Worm (Caenorhabditis elegans): ENCODE results near the gene fbxl-3.

Gene fbxl-3

ce11 chrII:5358137-5358745 is 40.5 kb downstream of the fbxl-3 start, which contains the start of the genes F09E5.11 and bmy-1:
TSS of gene F09E5.11 (minus strand) at chrII:5358187.
TSS of gene bmy-1 (plus strand) at chrII:5358695.
- no peak for TF ChIP-seq fkh-3 (tag; optimal IDR thresholded peaks at IDR 0.05)
- TF ChIP-seq zim-3 (tag; optimal IDR thresholded peaks at IDR 0.05) = no peak
- TF ChIP-seq lag-1 (GFP tag; IDR thresholded peaks at IDR 0.05) = no peak
- TF ChIP-seq mxl-1 (tag; optimal IDR thresholded peaks at IDR 0.05) = peak; percentile 23
- TF ChIP-seq attf-6 (GFP tag; IDR thresholded peaks at IDR 0.05) = no peak
- peak; percentile 84 for TF ChIP-seq mcd-1 (GFP tag; IDR thresholded peaks at IDR 0.05)
- peak; percentile 29 for TF ChIP-seq snpc-4 (GFP tag; optimal IDR thresholded peaks at IDR 0.05)
- TF ChIP-seq snpc-4 (tag; optimal IDR thresholded peaks at IDR 0.05) = peak in 3 of 4 experiments; percentile 44 to 66 (median 63)
- TF ChIP-seq Y53F4B.3 (GFP tag; IDR thresholded peaks at IDR 0.05) = no peak
- peak; percentile 64 for TF ChIP-seq tbp1 (GFP tag; optimal IDR thresholded peaks at IDR 0.05)
- peak; percentile 73 for TF ChIP-seq B0336.3 (GFP tag; IDR thresholded peaks at IDR 0.05)
- TF ChIP-seq akir-1 (GFP tag; optimal IDR thresholded peaks at IDR 0.05) = peak; percentile 73
- no peak for TF ChIP-seq repo-1 (tag; optimal IDR thresholded peaks at IDR 0.05)
- TF ChIP-seq K12H6.12 (tag; optimal IDR thresholded peaks at IDR 0.05) = peak; percentile 80
- no peak for TF ChIP-seq T07F8.4 (tag; optimal IDR thresholded peaks at IDR 0.05)
- peak; percentile 80 for TF ChIP-seq nfyb-1 (GFP tag; IDR thresholded peaks at IDR 0.05)
- TF ChIP-seq F23B12.7 (tag; optimal IDR thresholded peaks at IDR 0.05; ENCODE audit: insufficient read depth) = peak; percentile 29
- TF ChIP-seq lin-26 (GFP tag; IDR thresholded peaks at IDR 0.05) = 0 out of 2 replicates have a peak, but pooled peaks have one; percentile 34
- no peak for TF ChIP-seq F37B4.10 (GFP tag; IDR thresholded peaks at IDR 0.05)
- TF ChIP-seq F33H1.4 (GFP tag; IDR thresholded peaks at IDR 0.05) = peak; percentile 64
- peak; percentile 73 for TF ChIP-seq athp-1 (tag; optimal IDR thresholded peaks at IDR 0.05)
- TF ChIP-seq egrh-3 (GFP tag; IDR thresholded peaks at IDR 0.05) = peak; percentile 72
- peak; percentile 61 for TF ChIP-seq madf-10 (tag; optimal IDR thresholded peaks at IDR 0.05)
- TF ChIP-seq ztf-18 (tag; optimal IDR thresholded peaks at IDR 0.05) = peak; percentile 69
- TF ChIP-seq ccch-3 (GFP tag; optimal IDR thresholded peaks at IDR 0.05) = peak; percentile 74
- no peak for TF ChIP-seq nhr-179 (tag; optimal IDR thresholded peaks at IDR 0.05)
- TF ChIP-seq Y95B8A.8 (GFP tag; IDR thresholded peaks at IDR 0.05) = 0 out of 2 replicates have a peak, but pooled peaks have one; percentile 48
- TF ChIP-seq Y56A3A.18 (GFP tag; IDR thresholded peaks at IDR 0.05) = no peak
- TF ChIP-seq F22D6.2 (tag; optimal IDR thresholded peaks at IDR 0.05) = no peak
- TF ChIP-seq F57A8.1 (GFP tag; optimal IDR thresholded peaks at IDR 0.05) = no peak
- no peak for TF ChIP-seq him-1 (tag; optimal IDR thresholded peaks at IDR 0.05)
- no peak for TF ChIP-seq ztf-3 (GFP tag; optimal IDR thresholded peaks at IDR 0.05)
- peak; percentile 57 for TF ChIP-seq chd-7 (tag; optimal IDR thresholded peaks at IDR 0.05)
- TF ChIP-seq D2030.7 (GFP tag; IDR thresholded peaks at IDR 0.05) = peak; percentile 79
- TF ChIP-seq nhr-90 (tag; optimal IDR thresholded peaks at IDR 0.05) = no peak
- peak; percentile 28 for TF ChIP-seq rpc-1 (optimal IDR thresholded peaks at IDR 0.05)
- TF ChIP-seq rpc-1 (tag; optimal IDR thresholded peaks at IDR 0.05) = no peak
- TF ChIP-seq F49E8.2 (tag; optimal IDR thresholded peaks at IDR 0.05; ENCODE audit: insufficient read depth) = peak; percentile 16
- TF ChIP-seq sptf-2 (GFP tag; optimal IDR thresholded peaks at IDR 0.05) = peak; percentile 63
- TF ChIP-seq ztf-26 (tag; optimal IDR thresholded peaks at IDR 0.05) = peak; percentile 7
- TF ChIP-seq bed-2 (GFP tag; IDR thresholded peaks at IDR 0.05) = peak; percentile 94
- TF ChIP-seq snpc-3.4 (tag; optimal IDR thresholded peaks at IDR 0.05) = no peak
- TF ChIP-seq gei-17 (GFP tag; optimal IDR thresholded peaks at IDR 0.05) = no peak
- TF ChIP-seq B0019.2 (GFP tag; conservative IDR thresholded peaks at IDR 0.05) = peak; percentile 77; the same call in 1 of the 2 replicates
- peak in 1 of 2 experiments; percentile 45 for TF ChIP-seq let-607 (tag; optimal IDR thresholded peaks at IDR 0.05)
- no peak for TF ChIP-seq ztf-22 (GFP tag; optimal IDR thresholded peaks at IDR 0.05)
- no peak for TF ChIP-seq cebp-2 (GFP tag; IDR thresholded peaks at IDR 0.05)
- TF ChIP-seq mel-28 (tag; optimal IDR thresholded peaks at IDR 0.05; ENCODE audit: borderline replicate concordance) = no peak
- TF ChIP-seq die-1 (tag; optimal IDR thresholded peaks at IDR 0.05) = peak; percentile 8

Data from whole organism, young adult.